Fruit fly (Drosophila melanogaster) whole organism, adult: Measurements from ENCODE around the gene Snx27.

Experiments
- CG12768 ChIP-seq: fragments of 200-800 bp; sonication (Bioruptor generic); optimal IDR thresholded peaks from 2 replicates; lab custom pipeline; 2017; ENCODE audit warnings: missing biosample characterization, missing genetic modification characterization, mild to moderate bottlenecking, moderate library complexity, missing genetic modification reagents
- CG14711 ChIP-seq: fragments of 200-800 bp; sonication (Bioruptor generic); optimal IDR thresholded peaks from 2 replicates; lab custom pipeline; 2018; ENCODE audit warnings: missing biosample characterization, mild to moderate bottlenecking, missing genetic modification characterization, moderate library complexity
- CG5204 ChIP-seq: fragments of 200-800 bp; sonication (Bioruptor generic); optimal IDR thresholded peaks from 2 replicates; lab custom pipeline; 2016; ENCODE audit warnings: missing biosample characterization, missing genetic modification characterization
- CG7045 ChIP-seq: fragments of 200-800 bp; sonication (Bioruptor generic); optimal IDR thresholded peaks from 2 replicates; lab custom pipeline; 2017; ENCODE audit warnings: missing biosample characterization, mild to moderate bottlenecking, missing genetic modification characterization
- CG7101 ChIP-seq: fragments of 200-800 bp; sonication (Bioruptor generic); optimal IDR thresholded peaks from 2 replicates; lab custom pipeline; 2018; ENCODE audit warnings: missing biosample characterization, mild to moderate bottlenecking, missing genetic modification characterization, moderate library complexity
- Crg-1 ChIP-seq: fragments of 200-800 bp; sonication (Bioruptor generic); optimal IDR thresholded peaks from 2 replicates; lab custom pipeline; 2016; ENCODE audit warnings: missing biosample characterization, missing genetic modification characterization
- Hr96 ChIP-seq: fragments of 200-800 bp; sonication (Bioruptor generic); optimal IDR thresholded peaks from 2 replicates; lab custom pipeline; 2016; ENCODE audit warnings: missing biosample characterization, missing genetic modification characterization
- Mnt ChIP-seq: fragments of 200-800 bp; sonication (Bioruptor generic); optimal IDR thresholded peaks from 2 replicates; lab custom pipeline; 2016; ENCODE audit warnings: missing biosample characterization, mild to moderate bottlenecking, missing genetic modification characterization
- bab1 ChIP-seq: fragments of 200-800 bp; sonication (Bioruptor generic); optimal IDR thresholded peaks from 3 replicates; lab custom pipeline; 2019; ENCODE audit warnings: missing biosample characterization, mild to moderate bottlenecking, missing genetic modification characterization, moderate library complexity
- cnc ChIP-seq, 2 experiments: fragments of >200 bp; optimal IDR thresholded peaks; 2 replicates each; lab custom pipeline; 2017
- ovo ChIP-seq: fragments of 200-800 bp; sonication (Bioruptor generic); optimal IDR thresholded peaks from 2 replicates; lab custom pipeline; 2016; ENCODE audit warnings: missing biosample characterization, missing genetic modification characterization
- pad ChIP-seq: fragments of 200-800 bp; sonication (Bioruptor generic); optimal IDR thresholded peaks from 3 replicates; lab custom pipeline; 2017; ENCODE audit warnings: missing biosample characterization, missing genetic modification characterization, mild to moderate bottlenecking, moderate library complexity, missing genetic modification reagents

DNA sequence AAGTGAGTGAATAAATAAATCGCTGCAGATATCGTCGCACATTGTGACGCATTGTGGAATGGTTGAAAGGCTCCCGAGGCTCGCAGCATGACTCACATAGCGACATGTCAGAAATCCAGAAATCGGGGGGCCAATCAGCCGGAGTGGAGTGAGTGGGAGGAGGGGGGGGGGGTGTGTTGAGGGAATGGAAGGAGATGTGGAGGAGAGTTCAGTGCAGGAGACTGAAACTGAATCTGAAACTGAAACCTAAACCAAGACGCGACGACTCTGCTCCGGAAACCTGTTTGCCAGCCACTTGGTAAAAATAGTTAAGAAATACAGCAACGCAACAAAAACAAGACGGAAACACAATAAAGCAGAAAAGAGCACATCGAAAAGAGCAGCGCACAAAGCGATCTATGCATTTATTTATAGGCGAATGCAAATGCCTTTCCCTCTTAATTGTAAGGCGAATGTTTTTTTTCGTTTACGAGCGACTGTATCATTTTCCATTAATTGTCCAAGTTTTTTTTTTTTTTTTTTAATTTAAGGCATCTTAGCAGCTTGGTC lies 13.6 kb downstream of the Snx27 start:
- TF ChIP-seq Mnt (GFP tag; lab: Kevin White, UChicago) = no peak
- no peak for TF ChIP-seq CG7101
- TF ChIP-seq Crg-1 = no peak
- no peak for TF ChIP-seq CG5204 (GFP tag; lab: Kevin White, UChicago)
- no peak for TF ChIP-seq bab1 (GFP tag; lab: Kevin White, UChicago)
- no peak for TF ChIP-seq pad (GFP tag; lab: Kevin White, UChicago)
- TF ChIP-seq CG7045 (GFP tag; lab: Kevin White, UChicago) = no peak
- TF ChIP-seq ovo (GFP tag; lab: Kevin White, UChicago) = no peak
- TF ChIP-seq Hr96 (GFP tag; lab: Kevin White, UChicago) = no peak
- no peak for TF ChIP-seq CG14711 (tag; lab: Kevin White, UChicago)
- TF ChIP-seq CG12768 (GFP tag; lab: Kevin White, UChicago) = no peak
- no peak for TF ChIP-seq cnc (optimal IDR thresholded peaks at IDR 0.05; lab: Kevin White, UChicago)
